Worm (Caenorhabditis elegans): ENCODE data around the gene C15H11.13.

C15H11.13 gene

DNA sequence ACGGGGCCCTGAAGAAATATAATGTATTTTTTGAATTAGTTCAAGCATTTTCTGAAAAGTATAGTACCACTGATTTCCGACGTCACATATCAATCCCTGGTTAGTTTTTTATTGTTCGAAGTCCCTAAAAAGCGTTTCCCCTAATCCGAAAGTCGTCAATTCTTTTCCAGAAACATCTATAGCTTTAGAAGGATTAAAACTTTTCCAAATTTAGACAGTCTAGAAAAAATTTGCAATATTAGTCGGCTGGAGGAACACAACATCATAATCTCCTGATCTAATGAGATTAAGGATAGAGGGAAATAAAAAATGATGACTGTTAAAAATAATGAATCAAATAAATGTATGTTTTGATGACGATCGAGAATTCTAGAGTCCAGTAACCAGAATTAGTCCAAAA lies 16.8 kb upstream of the C15H11.13 start:
- no peak for TF ChIP-seq fkh-6 (tag; optimal IDR thresholded peaks at IDR 0.05)
- TF ChIP-seq fax-1 (tag; optimal IDR thresholded peaks at IDR 0.05), result no peak
- no peak for TF ChIP-seq pros-1 (tag; optimal IDR thresholded peaks at IDR 0.05)
- no peak for TF ChIP-seq tbx-7 (tag; optimal IDR thresholded peaks at IDR 0.05)
- no peak for TF ChIP-seq dve-1 (tag; optimal IDR thresholded peaks at IDR 0.05)
- no peak for TF ChIP-seq ceh-9 (tag; optimal IDR thresholded peaks at IDR 0.05)
- no peak for TF ChIP-seq pqm-1 (tag; optimal IDR thresholded peaks at IDR 0.05)
- TF ChIP-seq nhr-11 (tag; optimal IDR thresholded peaks at IDR 0.05), result no peak
- TF ChIP-seq hlh-30 (tag; optimal IDR thresholded peaks at IDR 0.05; ENCODE audit: insufficient read depth), result no peak
- no peak for TF ChIP-seq mec-3 (tag; optimal IDR thresholded peaks at IDR 0.05; ENCODE audit: borderline replicate concordance)
- no peak for TF ChIP-seq pha-2 (tag; optimal IDR thresholded peaks at IDR 0.05)
- TF ChIP-seq dmd-4 (tag; optimal IDR thresholded peaks at IDR 0.05; ENCODE audit: borderline replicate concordance), result no peak
- TF ChIP-seq rnt-1 (tag; optimal IDR thresholded peaks at IDR 0.05), result no peak
- TF ChIP-seq unc-42 (tag; optimal IDR thresholded peaks at IDR 0.05), result no peak
- TF ChIP-seq ama-1 (optimal IDR thresholded peaks at IDR 0.05), result no peak
- no peak for TF ChIP-seq sox-2 (GFP tag; IDR thresholded peaks at IDR 0.05)
- no peak for TF ChIP-seq ceh-24 (tag; optimal IDR thresholded peaks at IDR 0.05)
- no peak for TF ChIP-seq zip-5 (tag; optimal IDR thresholded peaks at IDR 0.05)

DNA sequence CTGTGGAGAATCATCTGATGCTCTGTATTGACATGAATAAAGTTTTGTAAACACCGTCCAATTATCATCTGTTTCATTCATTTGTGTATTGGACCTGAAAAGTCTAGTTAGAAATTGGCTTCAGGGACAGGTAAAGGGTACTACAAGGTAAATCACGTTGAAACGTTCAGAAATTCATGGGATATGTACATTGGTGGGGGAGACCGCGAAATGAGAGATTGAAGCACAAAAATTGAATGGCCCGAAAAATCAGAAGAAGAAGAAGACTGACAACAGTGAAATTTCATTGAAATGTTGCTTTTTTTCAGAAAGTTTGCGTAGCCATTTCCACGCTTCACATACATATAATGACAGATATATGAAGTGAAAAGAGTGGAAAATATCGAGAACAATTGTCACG lies 15.9 kb upstream of the C15H11.13 start, which contains the start of gene npr-43:
TSS of gene npr-43 (minus strand) at position 101 of the 400 bp plus-strand sequence.
- TF ChIP-seq che-1 (tag; optimal IDR thresholded peaks at IDR 0.05) (no peak), C38D4.7 (GFP tag; optimal IDR thresholded peaks at IDR 0.05) (no peak), pax-1 (tag; optimal IDR thresholded peaks at IDR 0.05) (no peak), fkh-6 (tag; optimal IDR thresholded peaks at IDR 0.05) (no peak), zip-5 (tag; optimal IDR thresholded peaks at IDR 0.05) (no peak), elt-2 (tag; optimal IDR thresholded peaks at IDR 0.05) (no peak), ceh-2 (tag; optimal IDR thresholded peaks at IDR 0.05) (no peak), ceh-31 (tag; optimal IDR thresholded peaks at IDR 0.05) (no peak)

ce11 chrV:14380242-14380641 lies 14.6 kb upstream of the C15H11.13 start:
- TF ChIP-seq madf-2 (tag; optimal IDR thresholded peaks at IDR 0.05), result no peak
- TF ChIP-seq ceh-48 (tag; optimal IDR thresholded peaks at IDR 0.05), result no peak
- no peak for TF ChIP-seq sdc-2 (tag; optimal IDR thresholded peaks at IDR 0.05)
- TF ChIP-seq ceh-34 (tag; optimal IDR thresholded peaks at IDR 0.05), result no peak
- TF ChIP-seq Y22D7AL.16 (tag; optimal IDR thresholded peaks at IDR 0.05), result no peak
- TF ChIP-seq ceh-14 (tag; optimal IDR thresholded peaks at IDR 0.05), result no peak
- TF ChIP-seq ceh-6 (GFP tag; optimal IDR thresholded peaks at IDR 0.05), result no peak
- TF ChIP-seq elt-2 (tag; optimal IDR thresholded peaks at IDR 0.05), result no peak
- TF ChIP-seq dmd-4 (tag; optimal IDR thresholded peaks at IDR 0.05; ENCODE audit: borderline replicate concordance), result no peak

DNA sequence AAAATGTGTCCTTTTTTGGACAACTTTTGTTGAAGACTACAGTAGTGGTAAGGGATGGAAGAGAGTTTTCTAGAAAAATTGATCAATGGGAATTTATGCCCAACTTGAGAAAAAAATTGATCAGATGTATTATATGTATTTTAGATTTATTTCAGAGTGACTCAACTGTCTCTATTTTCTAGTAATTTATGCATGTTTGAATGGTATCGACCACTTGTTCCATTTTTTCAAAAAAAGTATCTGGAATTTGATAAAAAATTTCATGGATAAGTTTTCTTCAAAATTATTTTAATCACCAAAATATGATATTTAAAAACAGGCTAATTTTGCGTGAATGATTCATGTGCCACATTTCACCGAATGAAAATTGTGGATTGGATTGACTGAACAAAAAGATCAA lies 3.0 kb upstream of the C15H11.13 start, which contains the start of gene C15H11.10:
TSS of gene C15H11.10 (plus strand) at position 301 of the 400 bp plus-strand sequence.
- TF ChIP-seq sdc-2 (tag; optimal IDR thresholded peaks at IDR 0.05), result no peak
- no peak for TF ChIP-seq odd-2 (tag; optimal IDR thresholded peaks at IDR 0.05)
- no peak for TF ChIP-seq pros-1 (tag; optimal IDR thresholded peaks at IDR 0.05)
- no peak for TF ChIP-seq dve-1 (tag; optimal IDR thresholded peaks at IDR 0.05)
- TF ChIP-seq ets-4 (tag; optimal IDR thresholded peaks at IDR 0.05), result no peak
- TF ChIP-seq ceh-9 (tag; optimal IDR thresholded peaks at IDR 0.05), result no peak
- TF ChIP-seq hlh-6 (tag; optimal IDR thresholded peaks at IDR 0.05), result no peak
- TF ChIP-seq ceh-18 (tag; optimal IDR thresholded peaks at IDR 0.05), result no peak
- no peak for TF ChIP-seq sox-4 (tag; optimal IDR thresholded peaks at IDR 0.05)
- no peak for TF ChIP-seq pax-1 (tag; optimal IDR thresholded peaks at IDR 0.05)
- no peak for TF ChIP-seq npax-4 (tag; optimal IDR thresholded peaks at IDR 0.05)
- TF ChIP-seq rnt-1 (tag; optimal IDR thresholded peaks at IDR 0.05), result no peak
- no peak for TF ChIP-seq nhr-11 (tag; optimal IDR thresholded peaks at IDR 0.05)
- TF ChIP-seq ceh-14 (tag; optimal IDR thresholded peaks at IDR 0.05), result no peak
- no peak for TF ChIP-seq ceh-31 (tag; optimal IDR thresholded peaks at IDR 0.05)
- no peak for TF ChIP-seq fax-1 (tag; optimal IDR thresholded peaks at IDR 0.05)

All from whole organism, late embryonic.